Fruit fly (Drosophila melanogaster): ENCODE data around the gene CG1737.
A peak's percentile ranks its signal among the peaks of the same experiment; 100 is the strongest.

Gene CG1737

DNA sequence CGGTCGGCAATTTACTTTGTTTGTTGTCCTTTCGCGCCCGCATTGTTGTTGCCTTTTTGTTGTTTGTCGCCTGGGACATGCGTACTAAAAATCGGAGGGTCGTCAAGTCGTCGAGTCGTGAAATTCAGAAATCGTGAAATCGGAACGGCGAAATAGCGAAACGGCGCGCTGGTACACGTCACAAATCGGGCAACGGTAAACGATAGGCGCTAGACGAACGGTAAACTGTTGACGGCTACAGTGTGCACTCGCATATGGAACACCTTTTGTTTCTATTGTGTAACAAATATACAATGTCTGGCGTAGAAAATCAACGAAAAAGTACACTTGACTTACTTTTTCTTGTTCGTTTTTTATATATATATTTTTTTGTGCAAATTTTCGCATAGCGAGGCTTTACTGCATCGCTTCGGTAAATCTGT is 33.6 kb downstream of the CG1737 start (continued):
- no peak for TF ChIP-seq MESR4 (GFP tag; optimal IDR thresholded peaks at IDR 0.05)
- TF ChIP-seq CG32772 (GFP tag; IDR thresholded peaks at IDR 0.05) = peak; percentile 62; the same call in 1 of the 2 replicates
- peak; percentile 41; the same call in 1 of the 2 replicates for TF ChIP-seq Adf1 (GFP tag; IDR thresholded peaks at IDR 0.05)
- no peak for TF ChIP-seq Hmx (GFP tag; optimal IDR thresholded peaks at IDR 0.05)
- TF ChIP-seq dpn (GFP tag; optimal IDR thresholded peaks at IDR 0.05) = peak; percentile 62 to 63
- peak; percentile 57; the same call in 1 of the 3 replicates for TF ChIP-seq Optix (GFP tag; IDR thresholded peaks at IDR 0.05)
- TF ChIP-seq bigmax (GFP tag; optimal IDR thresholded peaks at IDR 0.05) = no peak
- TF ChIP-seq ro (GFP tag; IDR thresholded peaks at IDR 0.05) = peak; percentile 43; the same call in 1 of the 2 replicates
- peak; percentile 76 for TF ChIP-seq CG7372 (GFP tag; IDR thresholded peaks at IDR 0.05)
- no peak for TF ChIP-seq CG15479 (GFP tag; optimal IDR thresholded peaks at IDR 0.05)
- TF ChIP-seq CG12071 (GFP tag; optimal IDR thresholded peaks at IDR 0.05) = peak; percentile 54
- peak; percentile 69 for TF ChIP-seq CG17359 (tag; optimal IDR thresholded peaks at IDR 0.05)
- no peak for TF ChIP-seq cg (GFP tag; optimal IDR thresholded peaks at IDR 0.05)
- TF ChIP-seq jing (GFP tag; optimal IDR thresholded peaks at IDR 0.05) = no peak
- TF ChIP-seq CG14667 (GFP tag; IDR thresholded peaks at IDR 0.05) = peak; percentile 72
- TF ChIP-seq CG12942 (GFP tag; optimal IDR thresholded peaks at IDR 0.05) = peak; percentile 43
- peak; percentile 43 for TF ChIP-seq CG12299 (tag; optimal IDR thresholded peaks at IDR 0.05)
- TF ChIP-seq Hr51 (GFP tag; optimal IDR thresholded peaks at IDR 0.05) = peak; percentile 25 to 70
- TF ChIP-seq Gug (GFP tag; IDR thresholded peaks at IDR 0.05) = peak; percentile 76; the same call in 3 of the 4 replicates
- no peak for TF ChIP-seq tna (GFP tag; IDR thresholded peaks at IDR 0.05; ENCODE audit: partially characterized antibody)
- peak; percentile 68; the same call in 1 of the 2 replicates for TF ChIP-seq MBD-R2 (GFP tag; IDR thresholded peaks at IDR 0.05)
- TF ChIP-seq cad (GFP tag; optimal IDR thresholded peaks at IDR 0.05) = no peak
- peak; percentile 54; the same call in 1 of the 2 replicates for TF ChIP-seq ham (GFP tag; IDR thresholded peaks at IDR 0.05)
- TF ChIP-seq hkb (optimal IDR thresholded peaks at IDR 0.05) = no peak
- peak; percentile 73 for TF ChIP-seq hkb (GFP tag; IDR thresholded peaks at IDR 0.05)
- TF ChIP-seq dmrt11E (tag; optimal IDR thresholded peaks at IDR 0.05) = no peak
- TF ChIP-seq CG15601 (tag; optimal IDR thresholded peaks at IDR 0.05) = no peak
- peak; percentile 9 for TF ChIP-seq fu2 (GFP tag; optimal IDR thresholded peaks at IDR 0.05)
- 0 out of 2 replicates have a peak, but pooled peaks have one; percentile 57 for TF ChIP-seq CG6272 (GFP tag; IDR thresholded peaks at IDR 0.05)
- no peak for TF ChIP-seq CG9876 (GFP tag; optimal IDR thresholded peaks at IDR 0.05)
- no peak for TF ChIP-seq Dll (GFP tag; IDR thresholded peaks at IDR 0.05; ENCODE audit: partially characterized antibody)
- peak; percentile 42 for TF ChIP-seq tio (GFP tag; optimal IDR thresholded peaks at IDR 0.05)
- TF ChIP-seq lola (GFP tag; optimal IDR thresholded peaks at IDR 0.05) = no peak
- no peak for TF ChIP-seq CG13287 (GFP tag; IDR thresholded peaks at IDR 0.05; ENCODE audit: partially characterized antibody)
- TF ChIP-seq z (GFP tag; IDR thresholded peaks at IDR 0.05) = no peak
- peak; percentile 32 for TF ChIP-seq CG4820 (GFP tag; optimal IDR thresholded peaks at IDR 0.05)
- peak; percentile 38 for TF ChIP-seq Fer2 (tag; optimal IDR thresholded peaks at IDR 0.05)
- no peak for TF ChIP-seq Atf3 (GFP tag; optimal IDR thresholded peaks at IDR 0.05)
- TF ChIP-seq CG6791 (GFP tag; IDR thresholded peaks at IDR 0.05; ENCODE audit: partially characterized antibody) = no peak
- TF ChIP-seq Sry-δ (GFP tag; optimal IDR thresholded peaks at IDR 0.05) = no peak
- peak; percentile 29 for TF ChIP-seq CrebB (tag; optimal IDR thresholded peaks at IDR 0.05)
- TF ChIP-seq ase (GFP tag; IDR thresholded peaks at IDR 0.05) = peak; percentile 56; the same call in 1 of the 3 replicates
- TF ChIP-seq BtbVII (GFP tag; optimal IDR thresholded peaks at IDR 0.05) = peak; percentile 73
- no peak for TF ChIP-seq abd-A (tag; optimal IDR thresholded peaks at IDR 0.05)
- peak; percentile 90 for TF ChIP-seq Rfx (GFP tag; IDR thresholded peaks at IDR 0.05)
- no peak for TF ChIP-seq CG6254 (GFP tag; optimal IDR thresholded peaks at IDR 0.05)
- TF ChIP-seq CG17802 (tag; optimal IDR thresholded peaks at IDR 0.05) = no peak
- TF ChIP-seq Mrtf (GFP tag; IDR thresholded peaks at IDR 0.05) = peak; percentile 74; the same call in 1 of the 3 replicates
- TF ChIP-seq corto (GFP tag; optimal IDR thresholded peaks at IDR 0.05) = no peak
- peak; percentile 61; the same call in 1 of the 2 replicates for TF ChIP-seq Poxn (GFP tag; IDR thresholded peaks at IDR 0.05)
